Worm (Caenorhabditis elegans): ENCODE measurements around the gene gst-22.

Gene gst-22

ce11 chrV:16210257-16211002 is 21.7 kb downstream of the gst-22 start, which contains the start of gene F11A5.16:
Gene F11A5.16, plus strand, starts transcription at chrV:16210952.
- TF ChIP-seq nhr-23 (tag; optimal IDR thresholded peaks at IDR 0.05) (no peak), ceh-82 (tag; optimal IDR thresholded peaks at IDR 0.05) (no peak), dmd-4 (tag; optimal IDR thresholded peaks at IDR 0.05) (no peak), sem-4 (tag; optimal IDR thresholded peaks at IDR 0.05) (no peak), gmeb-1 (tag; optimal IDR thresholded peaks at IDR 0.05) (no peak), lin-39 (tag; optimal IDR thresholded peaks at IDR 0.05) (no peak), sma-9 (GFP tag; optimal IDR thresholded peaks at IDR 0.05) (no peak), sma-9 (tag; optimal IDR thresholded peaks at IDR 0.05) (no peak), fos-1 (tag; optimal IDR thresholded peaks at IDR 0.05) (no peak), nhr-6 (tag; optimal IDR thresholded peaks at IDR 0.05) (no peak), lin-11 (tag; optimal IDR thresholded peaks at IDR 0.05) (no peak), nhr-21 (tag; optimal IDR thresholded peaks at IDR 0.05) (no peak), nhr-237 (tag; optimal IDR thresholded peaks at IDR 0.05) (no peak), ama-1 (optimal IDR thresholded peaks at IDR 0.05) (no peak), crh-2 (tag; optimal IDR thresholded peaks at IDR 0.05) (no peak), R02D3.7 (tag; optimal IDR thresholded peaks at IDR 0.05) (no peak), peb-1 (tag; optimal IDR thresholded peaks at IDR 0.05) (no peak)

ce11 chrV:16209837-16210236 is 22.2 kb downstream of the gst-22 start, which contains the start of gene oac-15:
Gene oac-15, minus strand, starts transcription at chrV:16209937.
- TF ChIP-seq mbf-1 (tag; optimal IDR thresholded peaks at IDR 0.05): no peak
- no peak for TF ChIP-seq ama-1 (optimal IDR thresholded peaks at IDR 0.05)
- TF ChIP-seq nhr-21 (tag; optimal IDR thresholded peaks at IDR 0.05): no peak
- TF ChIP-seq mdl-1 (tag; optimal IDR thresholded peaks at IDR 0.05): no peak
- no peak for TF ChIP-seq nhr-10 (tag; optimal IDR thresholded peaks at IDR 0.05)
- TF ChIP-seq Y55F3AM.14 (GFP tag; optimal IDR thresholded peaks at IDR 0.05): no peak
- TF ChIP-seq aly-2 (tag; optimal IDR thresholded peaks at IDR 0.05): no peak
- TF ChIP-seq ceh-82 (tag; optimal IDR thresholded peaks at IDR 0.05): no peak
- TF ChIP-seq sem-4 (tag; optimal IDR thresholded peaks at IDR 0.05): no peak
- no peak for TF ChIP-seq lin-11 (tag; optimal IDR thresholded peaks at IDR 0.05)
- TF ChIP-seq ztf-11 (tag; optimal IDR thresholded peaks at IDR 0.05): no peak
- no peak for TF ChIP-seq ceh-16 (tag; optimal IDR thresholded peaks at IDR 0.05)
- no peak for TF ChIP-seq zag-1 (tag; optimal IDR thresholded peaks at IDR 0.05)
- TF ChIP-seq unc-62 (GFP tag; optimal IDR thresholded peaks at IDR 0.05): no peak
- no peak for TF ChIP-seq alr-1 (tag; optimal IDR thresholded peaks at IDR 0.05)

ce11 chrV:16204888-16205287 is 27.2 kb downstream of the gst-22 start, which contains the start of gene irld-26:
Gene irld-26, plus strand, starts transcription at chrV:16205188.
- no peak for TF ChIP-seq nhr-11 (tag; optimal IDR thresholded peaks at IDR 0.05)
- TF ChIP-seq ceh-16 (tag; optimal IDR thresholded peaks at IDR 0.05): no peak
- TF ChIP-seq nhr-129 (tag; optimal IDR thresholded peaks at IDR 0.05): no peak
- TF ChIP-seq dmd-4 (tag; optimal IDR thresholded peaks at IDR 0.05): no peak
- no peak for TF ChIP-seq alr-1 (tag; optimal IDR thresholded peaks at IDR 0.05)

- TF ChIP-seq nhr-23 (tag; optimal IDR thresholded peaks at IDR 0.05): no peak
- TF ChIP-seq ztf-11 (tag; optimal IDR thresholded peaks at IDR 0.05): no peak
- no peak for TF ChIP-seq dmd-4 (tag; optimal IDR thresholded peaks at IDR 0.05)
- no peak for TF ChIP-seq nhr-129 (tag; optimal IDR thresholded peaks at IDR 0.05)
Observed at ce11 chrV:16202618-16203017, 29.5 kb downstream of the gst-22 start, which contains the start of gene F11A5.18. Gene F11A5.18, plus strand, starts transcription at chrV:16202918.

- no peak for TF ChIP-seq elt-1 (tag; optimal IDR thresholded peaks at IDR 0.05)
- TF ChIP-seq ztf-11 (tag; optimal IDR thresholded peaks at IDR 0.05): no peak
- TF ChIP-seq nhr-6 (tag; optimal IDR thresholded peaks at IDR 0.05): no peak
- TF ChIP-seq mbf-1 (tag; optimal IDR thresholded peaks at IDR 0.05): no peak
- TF ChIP-seq crh-2 (tag; optimal IDR thresholded peaks at IDR 0.05): no peak
- no peak for TF ChIP-seq dmd-4 (tag; optimal IDR thresholded peaks at IDR 0.05)
- TF ChIP-seq lsy-2 (tag; optimal IDR thresholded peaks at IDR 0.05): no peak
- no peak for TF ChIP-seq nhr-77 (tag; optimal IDR thresholded peaks at IDR 0.05)
- TF ChIP-seq nhr-25 (tag; optimal IDR thresholded peaks at IDR 0.05): no peak
- TF ChIP-seq blmp-1 (tag; optimal IDR thresholded peaks at IDR 0.05; ENCODE audit: insufficient read depth): no peak
- no peak for TF ChIP-seq Y55F3AM.14 (GFP tag; optimal IDR thresholded peaks at IDR 0.05)
- TF ChIP-seq ceh-82 (tag; optimal IDR thresholded peaks at IDR 0.05): no peak
- TF ChIP-seq nhr-12 (tag; optimal IDR thresholded peaks at IDR 0.05): no peak
- TF ChIP-seq lin-11 (tag; optimal IDR thresholded peaks at IDR 0.05): no peak
Observed at ce11 chrV:16201730-16202129, 30.4 kb downstream of the gst-22 start, which contains the start of gene F11A5.17. Gene F11A5.17, plus strand, starts transcription at chrV:16202030.
